Fruit fly (Drosophila melanogaster) whole organism, embryonic: ENCODE data around the gene Dad1.
A peak's percentile ranks its signal among the peaks of the same experiment; 100 is the strongest.

ENCODE experiments used
- Bteb2 ChIP-seq: fragments of 200-800 bp; sonication (Bioruptor generic); optimal IDR thresholded peaks from 2 replicates; lab custom pipeline; 2016; ENCODE audit warnings: missing biosample characterization, missing genetic modification characterization
- C15 ChIP-seq: fragments of 200-800 bp; sonication (Bioruptor generic); IDR thresholded peaks from 3 replicates; pipeline ENCODE4 v1.3.6; 2022; ENCODE audit warnings: missing biosample characterization, missing genetic modification characterization
- CG10959 ChIP-seq: fragments of 200-800 bp; sonication (Bioruptor generic); IDR thresholded peaks from 2 replicates; pipeline ENCODE4 v1.3.6; 2022; ENCODE audit warnings: missing biosample characterization, missing genetic modification characterization
- CG11560 ChIP-seq: fragments of 200-800 bp; sonication (Bioruptor generic); IDR thresholded peaks from 3 replicates; pipeline ENCODE4 v1.3.6; 2022; ENCODE audit warnings: missing biosample characterization, missing genetic modification characterization
- CG11695 ChIP-seq: fragments of 200-800 bp; sonication (Bioruptor generic); IDR thresholded peaks from 3 replicates; pipeline ENCODE4 v1.3.6; 2022; ENCODE audit warnings: missing biosample characterization, missing genetic modification characterization
- CG14667 ChIP-seq: fragments of 200-800 bp; sonication (Bioruptor generic); IDR thresholded peaks from 2 replicates; pipeline ENCODE4 v1.3.6; 2022; ENCODE audit warnings: missing biosample characterization, missing genetic modification characterization
- CG14965 ChIP-seq: fragments of 200-800 bp; sonication (Bioruptor generic); optimal IDR thresholded peaks from 2 replicates; lab custom pipeline; 2016; ENCODE audit warnings: missing biosample characterization, missing genetic modification characterization, borderline replicate concordance
- CG17186 ChIP-seq: fragments of 200-800 bp; sonication (Bioruptor generic); optimal IDR thresholded peaks from 3 replicates; lab custom pipeline; 2017; ENCODE audit warnings: missing biosample characterization, missing genetic modification reagents, missing genetic modification characterization
- CG1832 ChIP-seq: fragments of 200-800 bp; sonication (Bioruptor generic); optimal IDR thresholded peaks from 2 replicates; lab custom pipeline; 2017; ENCODE audit warnings: missing biosample characterization, mild to moderate bottlenecking, missing genetic modification characterization, inconsistent platforms
- CG18599 ChIP-seq: fragments of 200-800 bp; sonication (Bioruptor generic); optimal IDR thresholded peaks from 3 replicates; lab custom pipeline; 2017; ENCODE audit warnings: missing biosample characterization, missing genetic modification characterization, mild to moderate bottlenecking, moderate library complexity, missing genetic modification reagents
- CG31388 ChIP-seq: fragments of 200-800 bp; sonication (Bioruptor generic); optimal IDR thresholded peaks from 2 replicates; lab custom pipeline; 2016; ENCODE audit warnings: missing biosample characterization, missing genetic modification characterization
- CG32767 ChIP-seq: fragments of 200-800 bp; sonication (Bioruptor generic); IDR thresholded peaks from 2 replicates; pipeline ENCODE4 v1.3.6; 2022; ENCODE audit warnings: missing biosample characterization, missing genetic modification characterization
- CG3407 ChIP-seq: fragments of 200-800 bp; sonication (Bioruptor generic); optimal IDR thresholded peaks from 2 replicates; lab custom pipeline; 2018; ENCODE audit warnings: missing biosample characterization, mild to moderate bottlenecking, missing genetic modification characterization
- CG3726 ChIP-seq: fragments of 200-800 bp; sonication (Bioruptor generic); IDR thresholded peaks from 3 replicates; pipeline ENCODE4, ENCODE4 v1.3.6; 2022; ENCODE audit warnings: missing biosample characterization, missing genetic modification characterization
- CG4282 ChIP-seq: fragments of 200-800 bp; sonication (Bioruptor generic); optimal IDR thresholded peaks from 2 replicates; lab custom pipeline; 2016; ENCODE audit warnings: missing biosample characterization, missing genetic modification characterization
- CG4360 ChIP-seq: fragments of 200-800 bp; sonication (Bioruptor generic); IDR thresholded peaks from 2 replicates; pipeline ENCODE4 v1.3.6; 2022; ENCODE audit warnings: missing biosample characterization, missing genetic modification characterization
- CG4424 ChIP-seq: fragments of 200-800 bp; sonication (Bioruptor generic); optimal IDR thresholded peaks from 3 replicates; lab custom pipeline; 2016; ENCODE audit warnings: missing biosample characterization, missing genetic modification characterization
- CG4617 ChIP-seq: fragments of 200-800 bp; sonication (Bioruptor generic); optimal IDR thresholded peaks from 3 replicates; lab custom pipeline; 2016; ENCODE audit warnings: missing biosample characterization, missing genetic modification characterization, borderline replicate concordance
- CG7357 ChIP-seq: fragments of 200-800 bp; sonication (Bioruptor generic); IDR thresholded peaks from 3 replicates; pipeline ENCODE4 v1.3.6; 2022; ENCODE audit warnings: missing biosample characterization, missing genetic modification characterization
- CG7839 ChIP-seq: fragments of 200-800 bp; sonication (Bioruptor generic); optimal IDR thresholded peaks from 3 replicates; lab custom pipeline; 2018; ENCODE audit warnings: missing biosample characterization, mild to moderate bottlenecking, missing genetic modification characterization, moderate library complexity
- Dip3 ChIP-seq: fragments of 200-800 bp; sonication (Bioruptor generic); optimal IDR thresholded peaks from 3 replicates; lab custom pipeline; 2016; ENCODE audit warnings: missing biosample characterization, missing genetic modification characterization
- Doc2 ChIP-seq: fragments of 200-800 bp; sonication (Bioruptor generic); IDR thresholded peaks from 2 replicates; pipeline ENCODE4 v1.3.6; 2022; ENCODE audit warnings: missing biosample characterization, missing genetic modification characterization
- Fer3 ChIP-seq: fragments of 200-800 bp; sonication (Bioruptor generic); optimal IDR thresholded peaks from 2 replicates; lab custom pipeline; 2018; ENCODE audit warnings: missing biosample characterization, mild to moderate bottlenecking, missing genetic modification characterization, moderate library complexity
- Gsc ChIP-seq: fragments of 200-800 bp; sonication (Bioruptor generic); IDR thresholded peaks from 2 replicates; pipeline ENCODE4 v1.3.6; 2022; ENCODE audit warnings: missing biosample characterization, missing genetic modification characterization
- Hr3 ChIP-seq: fragments of 200-800 bp; sonication (Bioruptor generic); optimal IDR thresholded peaks from 3 replicates; lab custom pipeline; 2016; ENCODE audit warnings: missing biosample characterization, missing genetic modification characterization
- Hr39 ChIP-seq: fragments of >200 bp; optimal IDR thresholded peaks from 2 replicates; lab custom pipeline; 2017
- Hr78 ChIP-seq, 2 experiments: fragments of 200-800 bp in 1 of 2; fragments of >200 bp in 1 of 2; sonication (Bioruptor generic) in 1 of 2; optimal IDR thresholded peaks; 2 replicates each; lab custom pipeline; 2017 to 2019; ENCODE audit warnings: missing biosample characterization in 2 of 2, missing genetic modification characterization in 2 of 2, mild to moderate bottlenecking in 1 of 2, moderate library complexity in 1 of 2
- Lpt ChIP-seq: fragments of >200 bp; optimal IDR thresholded peaks from 2 replicates; lab custom pipeline; 2018; ENCODE audit warnings: missing biosample characterization, missing genetic modification characterization
- Med ChIP-seq: fragments of 200-800 bp; sonication (Bioruptor generic); peaks from one replicate; lab custom pipeline; 2016; ENCODE audit warnings: missing biosample characterization, missing genetic modification characterization, mild to moderate bottlenecking, inconsistent platforms, moderate library complexity
- Meics ChIP-seq: fragments of 200-800 bp; sonication (Bioruptor generic); optimal IDR thresholded peaks from 2 replicates; lab custom pipeline; 2017; ENCODE audit warnings: missing biosample characterization, mild to moderate bottlenecking, missing genetic modification characterization
- NK7.1 ChIP-seq: fragments of 200-800 bp; sonication (Bioruptor generic); optimal IDR thresholded peaks from 3 replicates; lab custom pipeline; 2016; ENCODE audit warnings: missing biosample characterization, missing genetic modification characterization
- Sry-β ChIP-seq: fragments of 200-800 bp; sonication (Bioruptor generic); optimal IDR thresholded peaks from 2 replicates; lab custom pipeline; 2018; ENCODE audit warnings: missing biosample characterization, mild to moderate bottlenecking, missing genetic modification characterization, moderate library complexity
- Vsx1 ChIP-seq: fragments of 200-800 bp; sonication (Bioruptor generic); optimal IDR thresholded peaks from 2 replicates; lab custom pipeline; 2017; ENCODE audit warnings: missing biosample characterization, mild to moderate bottlenecking, missing genetic modification characterization, missing genetic modification reagents
- Xbp1 ChIP-seq: fragments of 200-800 bp; sonication (Bioruptor generic); optimal IDR thresholded peaks from 3 replicates; lab custom pipeline; 2016; ENCODE audit warnings: missing biosample characterization, mild to moderate bottlenecking, missing genetic modification characterization
- danr ChIP-seq: fragments of 200-800 bp; sonication (Bioruptor generic); IDR thresholded peaks from 2 replicates; pipeline ENCODE4 v1.3.6; 2022; ENCODE audit warnings: missing biosample characterization, missing genetic modification characterization
- fd102C ChIP-seq: fragments of 200-800 bp; sonication (Bioruptor generic); optimal IDR thresholded peaks from 2 replicates; lab custom pipeline; 2018; ENCODE audit warnings: missing biosample characterization, mild to moderate bottlenecking, missing genetic modification characterization, moderate library complexity
- gcm2 ChIP-seq: fragments of 200-800 bp; sonication (Bioruptor generic); optimal IDR thresholded peaks from 2 replicates; lab custom pipeline; 2016; ENCODE audit warnings: missing biosample characterization, missing genetic modification characterization
- grau ChIP-seq: fragments of 200-800 bp; optimal IDR thresholded peaks from 3 replicates; lab custom pipeline; 2019; ENCODE audit warnings: missing biosample characterization, mild to moderate bottlenecking, missing genetic modification characterization, moderate library complexity
- grn ChIP-seq: fragments of 200-800 bp; sonication (Bioruptor generic); optimal IDR thresholded peaks from 3 replicates; lab custom pipeline; 2017; ENCODE audit warnings: missing biosample characterization, missing genetic modification characterization
- hth ChIP-seq: fragments of >200 bp; optimal IDR thresholded peaks from 2 replicates; lab custom pipeline; 2017; ENCODE audit warnings: inconsistent platforms
- jing ChIP-seq: fragments of 200-800 bp; sonication (Bioruptor generic); optimal IDR thresholded peaks from 2 replicates; lab custom pipeline; 2018; ENCODE audit warnings: missing biosample characterization, mild to moderate bottlenecking, missing genetic modification characterization
- lab ChIP-seq: fragments of 200-800 bp; sonication (Bioruptor generic); optimal IDR thresholded peaks from 3 replicates; lab custom pipeline; 2017; ENCODE audit warnings: missing biosample characterization, missing genetic modification characterization, mild to moderate bottlenecking, moderate library complexity, missing genetic modification reagents
- otp ChIP-seq: fragments of 200-800 bp; sonication (Bioruptor generic); IDR thresholded peaks from 3 replicates; pipeline ENCODE4, ENCODE4 v1.3.6; 2022; ENCODE audit warnings: missing biosample characterization, missing genetic modification characterization
- prd ChIP-seq, 3 experiments: fragments of >200 bp in 2 of 3; fragments of 200-800 bp in 1 of 3; sonication (Bioruptor generic) in 1 of 3; optimal IDR thresholded peaks in 2 of 3; IDR thresholded peaks in 1 of 3; 2 replicates in 2 of 3; 3 replicates in 1 of 3; pipeline versions ENCODE4 v1.3.6 to Lab custom; 2017 to 2022; ENCODE audit warnings: missing biosample characterization in 1 of 3, missing genetic modification characterization in 1 of 3
- salm ChIP-seq: fragments of 200-800 bp; sonication (Bioruptor generic); optimal IDR thresholded peaks from 2 replicates; lab custom pipeline; 2018; ENCODE audit warnings: missing biosample characterization, mild to moderate bottlenecking, missing genetic modification characterization
- shn ChIP-seq: fragments of 200-800 bp; sonication (Bioruptor generic); optimal IDR thresholded peaks from 3 replicates; lab custom pipeline; 2016; ENCODE audit warnings: missing biosample characterization, missing genetic modification characterization
- sisA ChIP-seq: fragments of 200-800 bp; sonication (Bioruptor generic); IDR thresholded peaks from 2 replicates; pipeline ENCODE4 v1.3.6; 2022; ENCODE audit warnings: missing biosample characterization, missing genetic modification characterization
- slbo ChIP-seq: fragments of 200-800 bp; sonication (Bioruptor generic); IDR thresholded peaks from 2 replicates; pipeline ENCODE4 v1.3.6; 2022; ENCODE audit warnings: missing biosample characterization, missing genetic modification characterization
- zen2 ChIP-seq: fragments of 200-800 bp; sonication (Bioruptor generic); IDR thresholded peaks from 3 replicates; pipeline ENCODE4 v1.3.6; 2022; ENCODE audit warnings: missing biosample characterization, missing genetic modification characterization; ENCODE audit not compliant: partially characterized antibody

Gene Dad1

DNA sequence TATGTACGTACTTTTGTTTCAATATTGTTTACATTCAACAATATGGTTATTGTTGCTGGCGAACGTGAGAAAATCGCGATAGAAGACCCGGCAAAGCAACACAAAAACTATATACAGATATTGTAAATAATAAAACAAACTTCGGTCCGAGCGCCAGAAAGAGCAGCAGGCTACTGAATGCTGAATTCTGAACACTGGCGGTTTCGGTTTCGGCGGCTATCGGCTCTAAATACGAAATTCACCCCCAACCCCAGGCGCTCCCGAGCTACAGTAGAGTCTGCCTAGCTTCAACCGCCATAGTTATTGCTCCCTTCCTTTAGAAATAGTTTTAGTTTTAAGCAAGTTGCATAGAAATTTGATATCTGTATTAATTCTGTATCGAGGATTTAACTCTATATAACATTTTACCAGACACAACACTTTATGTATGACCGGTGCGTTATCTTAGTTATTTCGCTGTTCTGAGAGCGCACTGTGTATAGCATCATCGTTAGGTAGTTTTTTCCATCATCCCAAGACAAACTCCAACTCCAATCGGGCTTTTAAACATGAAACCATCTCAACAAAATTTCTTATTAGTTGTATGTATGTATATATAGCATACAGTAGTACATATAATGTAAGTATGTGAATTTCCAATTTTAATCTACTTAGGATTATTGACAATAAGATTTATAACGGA, 21.5 kb downstream of the Dad1 start, which contains the start of gene CG7627 (continued):
- TF ChIP-seq Xbp1 (GFP tag; lab: Kevin White, UChicago) (peak; percentile 72), C15 (GFP tag; lab: Robert Waterston, UW) (0 out of 3 replicates have a peak, but pooled peaks have one; percentile 52), CG11560 (tag; lab: Robert Waterston, UW) (peak; percentile 63; the same call in 2 of the 3 replicates), CG4282 (GFP tag; lab: Kevin White, UChicago) (no peak), CG7839 (tag; lab: Kevin White, UChicago) (peak; percentile 80), CG32767 (GFP tag; lab: Robert Waterston, UW) (peak; percentile 64; the same call in 1 of the 2 replicates), shn (GFP tag; lab: Kevin White, UChicago) (peak; percentile 79), CG4617 (GFP tag; lab: Kevin White, UChicago) (no peak), Vsx1 (GFP tag; lab: Kevin White, UChicago) (peak; percentile 19), Sry-β (GFP tag; lab: Kevin White, UChicago) (no peak), sisA (peak; percentile 79), Hr78 (GFP tag; optimal IDR thresholded peaks at IDR 0.05; lab: Kevin White, UChicago) (peak in 1 of 2 experiments; percentile 15), CG3726 (GFP tag; lab: Robert Waterston, UW) (0 out of 3 replicates have a peak, but pooled peaks have one; percentile 51), CG4360 (GFP tag; lab: Robert Waterston, UW) (0 out of 2 replicates have a peak, but pooled peaks have one; percentile 23), CG7357 (GFP tag; lab: Robert Waterston, UW) (peak; percentile 73; the same call in 2 of the 3 replicates), grn (GFP tag; lab: Kevin White, UChicago) (peak; percentile 3), CG4424 (peak; percentile 82), lab (GFP tag; lab: Kevin White, UChicago) (peak; percentile 88), NK7.1 (GFP tag; lab: Kevin White, UChicago) (peak; percentile 63), Hr3 (GFP tag; lab: Kevin White, UChicago) (peak; percentile 62), Doc2 (peak; percentile 21; the same call in 1 of the 2 replicates), slbo (GFP tag; lab: Robert Waterston, UW) (peak; percentile 87), Med (GFP tag; lab: Kevin White, UChicago) (peak; percentile 97), CG1832 (no peak), CG14965 (GFP tag; lab: Kevin White, UChicago) (no peak), otp (0 out of 3 replicates have a peak, but pooled peaks have one; percentile 59), Fer3 (tag; lab: Kevin White, UChicago) (peak; percentile 82), Meics (GFP tag; lab: Kevin White, UChicago) (peak; percentile 84), CG10959 (GFP tag; lab: Robert Waterston, UW) (peak; percentile 45; the same call in 1 of the 2 replicates), CG31388 (GFP tag; lab: Kevin White, UChicago) (no peak), fd102C (GFP tag; lab: Kevin White, UChicago) (no peak), CG11695 (GFP tag; lab: Robert Waterston, UW) (peak; percentile 72; the same call in 2 of the 3 replicates), prd (optimal IDR thresholded peaks at IDR 0.05; lab: Kevin White, UChicago) (no peak), prd (GFP tag; IDR thresholded peaks at IDR 0.05; lab: Robert Waterston, UW) (peak; percentile 81), Hr39 (lab: Kevin White, UChicago) (no peak), gcm2 (peak; percentile 57), salm (tag; lab: Kevin White, UChicago) (no peak), Lpt (no peak), Dip3 (GFP tag; lab: Kevin White, UChicago) (peak; percentile 73), jing (GFP tag; lab: Kevin White, UChicago) (peak; percentile 13), grau (tag; lab: Kevin White, UChicago) (peak; percentile 98), Gsc (GFP tag; lab: Robert Waterston, UW) (no peak), Bteb2 (peak; percentile 10), CG3407 (GFP tag; lab: Kevin White, UChicago) (peak; percentile 28), CG14667 (GFP tag; lab: Robert Waterston, UW) (peak; percentile 82; the same call in 1 of the 2 replicates), zen2 (no peak), CG18599 (GFP tag; lab: Kevin White, UChicago) (peak; percentile 94), CG17186 (no peak), danr (0 out of 2 replicates have a peak, but pooled peaks have one; percentile 40), hth (lab: Kevin White, UChicago) (no peak)
